Fruit fly (Drosophila melanogaster) whole organism, embryonic: ENCODE data around the gene NANS.

Source experiments
- Ada2b ChIP-seq: fragments of 200-800 bp; sonication (Bioruptor generic); IDR thresholded peaks from 2 replicates; pipeline ENCODE4 v1.3.6; 2022; ENCODE audit warnings: missing biosample characterization, missing genetic modification characterization
- Antp ChIP-seq: fragments of 200-800 bp; sonication (Bioruptor generic); optimal IDR thresholded peaks from 3 replicates; lab custom pipeline; 2016; ENCODE audit warnings: missing biosample characterization, missing genetic modification characterization
- CG10267 ChIP-seq: fragments of 200-800 bp; sonication (Bioruptor generic); optimal IDR thresholded peaks from 2 replicates; lab custom pipeline; 2018; ENCODE audit warnings: missing biosample characterization, mild to moderate bottlenecking, missing genetic modification characterization, moderate library complexity
- CG10565 ChIP-seq: fragments of 200-800 bp; sonication (Bioruptor generic); optimal IDR thresholded peaks from 3 replicates; lab custom pipeline; 2016; ENCODE audit warnings: missing biosample characterization, mild to moderate bottlenecking, missing genetic modification characterization
- CG11560 ChIP-seq: fragments of 200-800 bp; sonication (Bioruptor generic); IDR thresholded peaks from 3 replicates; pipeline ENCODE4 v1.3.6; 2022; ENCODE audit warnings: missing biosample characterization, missing genetic modification characterization
- CG11723 ChIP-seq: fragments of 200-800 bp; sonication (Bioruptor generic); optimal IDR thresholded peaks from 2 replicates; lab custom pipeline; 2017; ENCODE audit warnings: missing biosample characterization, mild to moderate bottlenecking, missing genetic modification characterization
- CG13894 ChIP-seq: fragments of 200-800 bp; sonication (Bioruptor generic); optimal IDR thresholded peaks from 3 replicates; lab custom pipeline; 2018; ENCODE audit warnings: missing biosample characterization, mild to moderate bottlenecking, missing genetic modification characterization, moderate library complexity
- CG14014 ChIP-seq: fragments of 200-800 bp; sonication (Bioruptor generic); IDR thresholded peaks from 2 replicates; pipeline ENCODE4 v1.3.6; 2022; ENCODE audit warnings: missing biosample characterization, missing genetic modification characterization
- CG1529 ChIP-seq: fragments of 200-800 bp; sonication (Bioruptor generic); optimal IDR thresholded peaks from 3 replicates; lab custom pipeline; 2018; ENCODE audit warnings: missing biosample characterization, missing genetic modification characterization
- CG18476 ChIP-seq: fragments of 200-800 bp; sonication (Bioruptor generic); optimal IDR thresholded peaks from 2 replicates; lab custom pipeline; 2016; ENCODE audit warnings: missing biosample characterization, mild to moderate bottlenecking, missing genetic modification characterization
- CG18764 ChIP-seq: fragments of 200-800 bp; sonication (Bioruptor generic); optimal IDR thresholded peaks from 3 replicates; lab custom pipeline; 2016; ENCODE audit warnings: missing biosample characterization, missing genetic modification characterization
- CG30020 ChIP-seq: fragments of 200-800 bp; optimal IDR thresholded peaks from 2 replicates; lab custom pipeline; 2019; ENCODE audit warnings: missing biosample characterization, mild to moderate bottlenecking, missing genetic modification characterization, moderate library complexity
- CG34224 ChIP-seq: fragments of 200-800 bp; sonication (Bioruptor generic); IDR thresholded peaks from 3 replicates; pipeline ENCODE4 v1.3.6; 2022; ENCODE audit warnings: missing biosample characterization, missing genetic modification characterization; ENCODE audit not compliant: partially characterized antibody
- CG34376 ChIP-seq: fragments of 200-800 bp; sonication (Bioruptor generic); optimal IDR thresholded peaks from 2 replicates; lab custom pipeline; 2018; ENCODE audit warnings: missing biosample characterization, mild to moderate bottlenecking, missing genetic modification characterization
- CG4360 ChIP-seq: fragments of 200-800 bp; sonication (Bioruptor generic); IDR thresholded peaks from 2 replicates; pipeline ENCODE4 v1.3.6; 2022; ENCODE audit warnings: missing biosample characterization, missing genetic modification characterization
- CG4854 ChIP-seq: fragments of 200-800 bp; sonication (Bioruptor generic); optimal IDR thresholded peaks from 2 replicates; lab custom pipeline; 2016; ENCODE audit warnings: missing biosample characterization, missing genetic modification characterization, inconsistent platforms
- CG7357 ChIP-seq: fragments of 200-800 bp; sonication (Bioruptor generic); IDR thresholded peaks from 3 replicates; pipeline ENCODE4 v1.3.6; 2022; ENCODE audit warnings: missing biosample characterization, missing genetic modification characterization
- CG8089 ChIP-seq: fragments of 200-800 bp; sonication (Bioruptor generic); optimal IDR thresholded peaks from 3 replicates; lab custom pipeline; 2016; ENCODE audit warnings: missing biosample characterization, missing genetic modification characterization
- CG9876 ChIP-seq: fragments of 200-800 bp; sonication (Bioruptor generic); optimal IDR thresholded peaks from 2 replicates; lab custom pipeline; 2016; ENCODE audit warnings: missing biosample characterization, missing genetic modification characterization
- Doc3 ChIP-seq: fragments of 200-800 bp; sonication (Bioruptor generic); IDR thresholded peaks from 3 replicates; pipeline ENCODE4 v1.3.6; 2022; ENCODE audit warnings: missing biosample characterization, missing genetic modification characterization; ENCODE audit not compliant: partially characterized antibody
- E2f2 ChIP-seq: fragments of 200-800 bp; sonication (Bioruptor generic); IDR thresholded peaks from 2 replicates; pipeline ENCODE4 v1.3.6; 2022; ENCODE audit warnings: missing biosample characterization, missing genetic modification characterization
- Fer3 ChIP-seq: fragments of 200-800 bp; sonication (Bioruptor generic); optimal IDR thresholded peaks from 2 replicates; lab custom pipeline; 2018; ENCODE audit warnings: missing biosample characterization, mild to moderate bottlenecking, missing genetic modification characterization, moderate library complexity
- Hr51 ChIP-seq, 2 experiments: fragments of 200-800 bp; sonication (Bioruptor generic); optimal IDR thresholded peaks; 2 replicates in 1 of 2; 3 replicates in 1 of 2; lab custom pipeline; 2016 to 2018; ENCODE audit warnings: missing biosample characterization in 2 of 2, missing genetic modification characterization in 2 of 2, mild to moderate bottlenecking in 1 of 2, moderate library complexity in 1 of 2
- NC2α ChIP-seq: fragments of 200-800 bp; sonication (Bioruptor generic); optimal IDR thresholded peaks from 2 replicates; lab custom pipeline; 2016; ENCODE audit warnings: missing biosample characterization, missing genetic modification characterization
- NfI ChIP-seq: fragments of 200-800 bp; sonication (Bioruptor generic); optimal IDR thresholded peaks from 3 replicates; lab custom pipeline; 2018; ENCODE audit warnings: missing biosample characterization, mild to moderate bottlenecking, missing genetic modification characterization, moderate library complexity
- Oaz ChIP-seq: fragments of 200-800 bp; sonication (Bioruptor generic); IDR thresholded peaks from 2 replicates; pipeline ENCODE4 v1.3.6; 2022; ENCODE audit warnings: missing biosample characterization, missing genetic modification characterization
- Optix ChIP-seq: fragments of 200-800 bp; sonication (Bioruptor generic); IDR thresholded peaks from 3 replicates; pipeline ENCODE4 v1.3.6; 2022; ENCODE audit warnings: missing biosample characterization, missing genetic modification characterization
- Pdp1 ChIP-seq, 2 experiments: fragments of 200-800 bp; sonication (Bioruptor generic); optimal IDR thresholded peaks; 3 replicates each; lab custom pipeline; 2016; ENCODE audit warnings: missing biosample characterization in 2 of 2, missing genetic modification characterization in 2 of 2, mild to moderate bottlenecking in 1 of 2, moderate library complexity in 1 of 2
- Poxn ChIP-seq: fragments of 200-800 bp; sonication (Bioruptor generic); IDR thresholded peaks from 2 replicates; pipeline ENCODE4 v1.3.6; 2022; ENCODE audit warnings: missing biosample characterization, missing genetic modification characterization
- Sox100B ChIP-seq: fragments of 200-800 bp; sonication (Bioruptor generic); optimal IDR thresholded peaks from 3 replicates; lab custom pipeline; 2018; ENCODE audit warnings: missing biosample characterization, mild to moderate bottlenecking, missing genetic modification characterization
- Sox102F ChIP-seq: fragments of 200-800 bp; sonication (Bioruptor generic); optimal IDR thresholded peaks from 2 replicates; lab custom pipeline; 2018; ENCODE audit warnings: missing biosample characterization, mild to moderate bottlenecking, missing genetic modification characterization, moderate library complexity
- Sry-β ChIP-seq: fragments of 200-800 bp; sonication (Bioruptor generic); optimal IDR thresholded peaks from 2 replicates; lab custom pipeline; 2018; ENCODE audit warnings: missing biosample characterization, mild to moderate bottlenecking, missing genetic modification characterization, moderate library complexity
- Stat92E ChIP-seq, 3 experiments: fragments of >200 bp in 2 of 3; fragments of 200-800 bp in 1 of 3; sonication (Bioruptor generic) in 1 of 3; optimal IDR thresholded peaks; 2 replicates each; lab custom pipeline; 2017 to 2019; ENCODE audit warnings: missing biosample characterization in 3 of 3, missing genetic modification characterization in 3 of 3, mild to moderate bottlenecking in 1 of 3, moderate library complexity in 1 of 3
- Tbp ChIP-seq: fragments of >200 bp; optimal IDR thresholded peaks from 2 replicates; lab custom pipeline; 2018; ENCODE audit warnings: missing biosample characterization, missing genetic modification characterization
- abd-A ChIP-seq: fragments of 200-800 bp; sonication (Bioruptor generic); optimal IDR thresholded peaks from 3 replicates; lab custom pipeline; 2019; ENCODE audit warnings: missing biosample characterization, mild to moderate bottlenecking, missing genetic modification characterization, moderate library complexity
- ase ChIP-seq: fragments of 200-800 bp; sonication (Bioruptor generic); IDR thresholded peaks from 3 replicates; pipeline ENCODE4 v1.3.6; 2022; ENCODE audit warnings: missing biosample characterization, missing genetic modification characterization
- ci ChIP-seq: fragments of 200-800 bp; sonication (Bioruptor generic); IDR thresholded peaks from 3 replicates; pipeline ENCODE4 v1.3.6; 2022; ENCODE audit warnings: missing biosample characterization, missing genetic modification characterization
- cwo ChIP-seq: fragments of 200-800 bp; sonication (Bioruptor generic); optimal IDR thresholded peaks from 3 replicates; lab custom pipeline; 2017; ENCODE audit warnings: missing biosample characterization, missing genetic modification characterization, mild to moderate bottlenecking, moderate library complexity, missing genetic modification reagents
- fd96Cb ChIP-seq: fragments of 200-800 bp; sonication (Bioruptor generic); optimal IDR thresholded peaks from 2 replicates; lab custom pipeline; 2018; ENCODE audit warnings: missing biosample characterization, mild to moderate bottlenecking, missing genetic modification characterization, moderate library complexity
- grn ChIP-seq: fragments of 200-800 bp; sonication (Bioruptor generic); optimal IDR thresholded peaks from 3 replicates; lab custom pipeline; 2017; ENCODE audit warnings: missing biosample characterization, missing genetic modification characterization
- hkb ChIP-seq, 2 experiments: fragments of 200-800 bp in 1 of 2; fragments of >200 bp in 1 of 2; sonication (Bioruptor generic) in 1 of 2; IDR thresholded peaks in 1 of 2; optimal IDR thresholded peaks in 1 of 2; 2 replicates each; pipeline versions ENCODE4 v1.3.6 to Lab custom; 2017 to 2022; ENCODE audit warnings: missing biosample characterization in 1 of 2, missing genetic modification characterization in 1 of 2
- kah ChIP-seq: fragments of 200-800 bp; sonication (Bioruptor generic); optimal IDR thresholded peaks from 2 replicates; lab custom pipeline; 2018; ENCODE audit warnings: missing biosample characterization, mild to moderate bottlenecking, missing genetic modification characterization
- kay ChIP-seq: fragments of 200-800 bp; sonication (Bioruptor generic); optimal IDR thresholded peaks from 2 replicates; lab custom pipeline; 2016; ENCODE audit warnings: missing biosample characterization, missing genetic modification characterization
- luna ChIP-seq: fragments of 200-800 bp; sonication (Bioruptor generic); optimal IDR thresholded peaks from 2 replicates; lab custom pipeline; 2016; ENCODE audit warnings: missing biosample characterization, missing genetic modification characterization
- mirr ChIP-seq: fragments of 200-800 bp; sonication (Bioruptor generic); optimal IDR thresholded peaks from 3 replicates; lab custom pipeline; 2018; ENCODE audit warnings: missing biosample characterization, mild to moderate bottlenecking, missing genetic modification characterization
- nom ChIP-seq: fragments of 200-800 bp; sonication (Bioruptor generic); optimal IDR thresholded peaks from 2 replicates; lab custom pipeline; 2017; ENCODE audit warnings: missing biosample characterization, missing genetic modification characterization, mild to moderate bottlenecking, moderate library complexity, missing genetic modification reagents
- p53 ChIP-seq: fragments of 200-800 bp; sonication (Bioruptor generic); optimal IDR thresholded peaks from 2 replicates; lab custom pipeline; 2016; ENCODE audit warnings: missing biosample characterization, missing genetic modification characterization
- trh ChIP-seq: fragments of 200-800 bp; sonication (Bioruptor generic); optimal IDR thresholded peaks from 2 replicates; lab custom pipeline; 2016; ENCODE audit warnings: missing biosample characterization, missing genetic modification characterization
- unpg ChIP-seq: fragments of 200-800 bp; sonication (Bioruptor generic); optimal IDR thresholded peaks from 3 replicates; lab custom pipeline; 2018; ENCODE audit warnings: missing biosample characterization, mild to moderate bottlenecking, missing genetic modification characterization, moderate library complexity
- vvl ChIP-seq: fragments of 200-800 bp; sonication (Bioruptor generic); IDR thresholded peaks from 2 replicates; pipeline ENCODE4 v1.3.6; 2022; ENCODE audit warnings: missing biosample characterization, missing genetic modification characterization
- yki ChIP-seq: fragments of >200 bp; optimal IDR thresholded peaks from 3 replicates; lab custom pipeline; 2018

Gene NANS

DNA sequence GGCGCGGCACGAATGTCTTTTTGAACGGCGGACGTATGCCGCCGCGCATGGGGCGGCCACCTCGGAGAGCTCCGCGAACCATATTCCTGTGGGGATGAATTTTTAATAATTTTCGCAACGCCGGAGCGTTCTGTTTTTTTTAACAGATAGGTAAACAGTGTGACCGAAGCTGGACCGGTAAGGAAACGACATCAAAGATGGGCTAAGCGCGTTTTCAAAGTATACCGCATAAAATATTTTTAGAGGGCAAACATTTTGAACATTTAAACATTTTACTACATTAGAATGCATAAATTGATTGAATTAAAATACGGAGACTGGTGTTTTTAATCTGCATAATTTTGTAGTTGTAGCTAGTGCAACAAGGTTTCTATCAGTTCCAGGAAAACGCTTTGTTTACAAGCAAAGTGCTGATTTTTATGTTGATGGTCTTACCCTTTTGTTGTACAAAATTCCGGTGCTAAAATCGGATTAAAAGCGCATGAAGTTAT is 2.8 kb downstream of the NANS start, which contains the start of the genes CG5641 and CG5245 (continued):
- TF ChIP-seq CG13894 (tag; lab: Kevin White, UChicago) = no peak
- peak; percentile 15 for TF ChIP-seq CG30020 (tag; lab: Kevin White, UChicago)
- TF ChIP-seq CG34376 (GFP tag; lab: Kevin White, UChicago) = no peak
- TF ChIP-seq Antp (GFP tag; lab: Kevin White, UChicago) = no peak
- TF ChIP-seq E2f2 = peak; percentile 64
- TF ChIP-seq nom = no peak
- no peak for TF ChIP-seq Hr51 (GFP tag; optimal IDR thresholded peaks at IDR 0.05; lab: Kevin White, UChicago)
- TF ChIP-seq grn = no peak
- TF ChIP-seq Ada2b = no peak
- no peak for TF ChIP-seq Sox102F (GFP tag; lab: Kevin White, UChicago)
- no peak for TF ChIP-seq abd-A (tag; lab: Kevin White, UChicago)
- no peak for TF ChIP-seq Pdp1 (GFP tag; optimal IDR thresholded peaks at IDR 0.05; lab: Kevin White, UChicago)
- TF ChIP-seq Optix (GFP tag; lab: Robert Waterston, UW) = no peak
- TF ChIP-seq Sry-β = peak; percentile 14
- TF ChIP-seq unpg (GFP tag; lab: Kevin White, UChicago) = no peak
- TF ChIP-seq vvl (GFP tag; lab: Robert Waterston, UW) = no peak
- no peak for TF ChIP-seq CG18476
- no peak for TF ChIP-seq CG11723 (GFP tag; lab: Kevin White, UChicago)
- TF ChIP-seq CG4854 (GFP tag; lab: Kevin White, UChicago) = no peak
- no peak for TF ChIP-seq ase (GFP tag; lab: Robert Waterston, UW)
- no peak for TF ChIP-seq NfI (GFP tag; lab: Kevin White, UChicago)
- peak; percentile 26 for TF ChIP-seq hkb (optimal IDR thresholded peaks at IDR 0.05; lab: Kevin White, UChicago)
- TF ChIP-seq hkb (GFP tag; IDR thresholded peaks at IDR 0.05; lab: Robert Waterston, UW) = no peak
- TF ChIP-seq yki (lab: Kevin White, UChicago) = no peak
- TF ChIP-seq CG9876 (GFP tag; lab: Kevin White, UChicago) = no peak
- TF ChIP-seq ci (GFP tag; lab: Robert Waterston, UW) = no peak
- no peak for TF ChIP-seq luna (GFP tag; lab: Kevin White, UChicago)
- TF ChIP-seq Poxn (GFP tag; lab: Robert Waterston, UW) = no peak
- no peak for TF ChIP-seq cwo (GFP tag; lab: Kevin White, UChicago)
- no peak for TF ChIP-seq Oaz (GFP tag; lab: Robert Waterston, UW)
- no peak for TF ChIP-seq fd96Cb (tag; lab: Kevin White, UChicago)
- no peak for TF ChIP-seq kah (GFP tag; lab: Kevin White, UChicago)
- no peak for TF ChIP-seq Sox100B (GFP tag; lab: Kevin White, UChicago)
- no peak for TF ChIP-seq CG10565
- TF ChIP-seq CG8089 (GFP tag; lab: Kevin White, UChicago) = no peak
- TF ChIP-seq CG4360 (GFP tag; lab: Robert Waterston, UW) = no peak
- no peak for TF ChIP-seq CG14014 (GFP tag; lab: Robert Waterston, UW)
- TF ChIP-seq mirr (GFP tag; lab: Kevin White, UChicago) = no peak
- no peak for TF ChIP-seq CG7357 (GFP tag; lab: Robert Waterston, UW)
- no peak for TF ChIP-seq Fer3 (tag; lab: Kevin White, UChicago)
- no peak for TF ChIP-seq CG11560
- TF ChIP-seq NC2α (GFP tag; lab: Kevin White, UChicago) = no peak
- no peak for TF ChIP-seq CG18764 (GFP tag; lab: Kevin White, UChicago)
- no peak for TF ChIP-seq CG1529 (GFP tag; lab: Kevin White, UChicago)
- no peak for TF ChIP-seq Doc3 (GFP tag; lab: Robert Waterston, UW)
- TF ChIP-seq kay = no peak
- no peak for TF ChIP-seq trh (GFP tag; lab: Kevin White, UChicago)
- no peak for TF ChIP-seq CG10267 (tag; lab: Kevin White, UChicago)
- no peak for TF ChIP-seq CG34224 (GFP tag; lab: Robert Waterston, UW)
- TF ChIP-seq Stat92E (GFP tag; optimal IDR thresholded peaks at IDR 0.05; lab: Kevin White, UChicago) = peak in 1 of 3 experiments; percentile 5
- TF ChIP-seq p53 (GFP tag; lab: Kevin White, UChicago) = no peak
- TF ChIP-seq Tbp (GFP tag; lab: Kevin White, UChicago) = no peak
